Worm (Caenorhabditis elegans): ENCODE data around the gene sox-4.

The sox-4 gene

ce11 chrX:3467004-3467761 lies 41.6 kb downstream of the sox-4 start:
- no peak for TF ChIP-seq cog-1 (tag; optimal IDR thresholded peaks at IDR 0.05)
- TF ChIP-seq ztf-23 (GFP tag; IDR thresholded peaks at IDR 0.05): 0 out of 2 replicates have a peak, but pooled peaks have one; percentile 35
- TF ChIP-seq T22C8.4 (GFP tag; IDR thresholded peaks at IDR 0.05): peak; percentile 62; the same call in 1 of the 2 replicates
- peak; percentile 36; the same call in 1 of the 2 replicates for TF ChIP-seq flt-1 (GFP tag; IDR thresholded peaks at IDR 0.05)

DNA sequence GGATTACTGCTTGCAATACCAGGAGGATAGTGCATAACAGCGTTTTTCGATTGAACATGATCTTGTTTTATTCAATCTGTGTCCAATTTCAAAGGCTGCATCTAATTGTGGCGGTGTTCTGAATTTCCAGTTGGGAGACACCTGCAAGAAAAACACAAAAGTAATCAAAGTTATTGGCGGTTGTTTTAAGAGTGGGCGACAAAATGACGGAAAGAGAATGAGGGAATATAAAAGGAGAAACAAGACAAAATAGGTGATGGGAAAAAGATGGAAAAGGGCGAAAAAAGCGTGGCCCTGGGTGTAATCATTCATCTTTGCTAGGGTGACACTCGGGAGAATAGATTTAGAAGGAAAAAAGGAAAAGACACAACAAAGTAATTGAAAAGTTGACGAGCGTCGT lies 43.0 kb downstream of the sox-4 start, which contains the start of the genes ZK377.15 and sax-3:
ZK377.15 (minus strand) TSS at position 101 of the 400 bp plus-strand sequence.
sax-3 (minus strand) TSS at position 143 of the 400 bp plus-strand sequence.
- no peak for TF ChIP-seq ref-1 (GFP tag; conservative IDR thresholded peaks at IDR 0.05)
- TF ChIP-seq flt-1 (GFP tag; IDR thresholded peaks at IDR 0.05): no peak
- no peak for TF ChIP-seq ztf-29 (GFP tag; IDR thresholded peaks at IDR 0.05)
- no peak for TF ChIP-seq med-1 (GFP tag; optimal IDR thresholded peaks at IDR 0.05; ENCODE audit: insufficient read depth)
- no peak for TF ChIP-seq T22C8.4 (GFP tag; IDR thresholded peaks at IDR 0.05)
- TF ChIP-seq cog-1 (tag; optimal IDR thresholded peaks at IDR 0.05): no peak
- TF ChIP-seq ztf-23 (GFP tag; IDR thresholded peaks at IDR 0.05): no peak
- TF ChIP-seq tab-1 (GFP tag; IDR thresholded peaks at IDR 0.05): no peak

DNA sequence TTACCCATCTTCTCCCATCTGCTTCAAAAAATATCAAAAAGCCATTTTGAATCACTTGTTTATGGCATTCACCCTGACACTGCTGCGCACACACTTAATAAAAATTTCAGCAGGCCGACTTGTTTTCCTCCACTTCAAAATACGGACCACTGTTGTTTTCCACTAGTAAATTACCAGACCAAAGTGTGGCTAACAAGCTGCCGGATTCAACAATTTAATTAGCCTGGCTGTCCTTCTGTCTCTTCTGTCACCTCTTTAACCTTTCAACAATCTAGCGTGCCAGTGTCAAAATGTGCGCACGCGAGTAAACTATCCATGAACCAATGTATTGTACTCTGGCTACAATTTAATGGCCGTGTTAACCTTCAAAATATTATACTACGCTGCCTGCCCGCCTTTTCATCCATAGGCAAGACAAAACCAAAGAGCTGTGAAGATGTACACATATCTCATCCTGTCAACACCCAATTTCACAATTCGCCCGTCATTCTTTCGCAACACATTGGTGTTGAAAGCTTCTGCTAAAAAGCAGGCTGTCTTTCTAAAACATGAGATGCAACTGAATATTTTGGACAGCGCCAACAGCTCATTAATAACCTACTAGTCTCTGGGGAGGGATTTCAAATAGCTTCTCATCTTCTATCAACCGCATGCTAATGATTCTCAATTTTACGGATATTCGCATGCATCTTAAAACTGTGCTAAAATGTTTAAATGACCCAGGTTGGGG lies 44.3 kb downstream of the sox-4 start:
- no peak for TF ChIP-seq med-1 (GFP tag; optimal IDR thresholded peaks at IDR 0.05; ENCODE audit: insufficient read depth)
- TF ChIP-seq T22C8.4 (GFP tag; IDR thresholded peaks at IDR 0.05): no peak
- no peak for TF ChIP-seq klf-2 (GFP tag; conservative IDR thresholded peaks at IDR 0.05)
- TF ChIP-seq ref-1 (GFP tag; conservative IDR thresholded peaks at IDR 0.05): no peak
- TF ChIP-seq ztf-23 (GFP tag; IDR thresholded peaks at IDR 0.05): no peak
- no peak for TF ChIP-seq ztf-29 (GFP tag; IDR thresholded peaks at IDR 0.05)
- no peak for TF ChIP-seq tab-1 (GFP tag; IDR thresholded peaks at IDR 0.05)
- TF ChIP-seq cog-1 (tag; optimal IDR thresholded peaks at IDR 0.05): no peak
- no peak for TF ChIP-seq flt-1 (GFP tag; IDR thresholded peaks at IDR 0.05)

DNA sequence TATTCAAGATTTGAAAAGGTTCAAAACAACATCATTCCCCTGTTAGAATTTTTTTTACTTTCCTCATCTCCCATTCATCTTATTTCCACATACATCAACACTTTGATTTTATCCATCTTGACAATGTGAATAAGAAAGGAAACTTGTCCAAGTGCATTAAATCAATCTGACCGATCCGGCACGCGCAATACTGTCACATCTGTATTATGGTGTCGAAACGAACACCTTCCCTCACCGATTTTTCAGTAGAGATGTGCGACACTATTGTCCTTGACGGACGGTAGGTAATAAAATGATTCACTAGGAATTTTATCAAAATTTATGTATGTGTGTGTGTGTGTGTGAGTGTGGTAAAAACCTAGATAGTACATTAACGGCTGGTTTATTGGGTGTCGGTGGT lies 44.9 kb downstream of the sox-4 start:
- TF ChIP-seq ztf-29 (GFP tag; IDR thresholded peaks at IDR 0.05) (no peak), ztf-23 (GFP tag; IDR thresholded peaks at IDR 0.05) (no peak), med-1 (GFP tag; optimal IDR thresholded peaks at IDR 0.05; ENCODE audit: insufficient read depth) (no peak), T22C8.4 (GFP tag; IDR thresholded peaks at IDR 0.05) (no peak), cog-1 (tag; optimal IDR thresholded peaks at IDR 0.05) (no peak), ref-1 (GFP tag; conservative IDR thresholded peaks at IDR 0.05) (no peak), flt-1 (GFP tag; IDR thresholded peaks at IDR 0.05) (no peak)

ce11 chrX:3462086-3462485 lies 46.7 kb downstream of the sox-4 start:
- no peak for TF ChIP-seq flt-1 (GFP tag; IDR thresholded peaks at IDR 0.05)

ce11 chrX:3455561-3455960 lies 53.2 kb downstream of the sox-4 start:
- no peak for TF ChIP-seq med-1 (GFP tag; optimal IDR thresholded peaks at IDR 0.05; ENCODE audit: insufficient read depth)
- TF ChIP-seq ref-1 (GFP tag; conservative IDR thresholded peaks at IDR 0.05): no peak
- no peak for TF ChIP-seq ztf-23 (GFP tag; IDR thresholded peaks at IDR 0.05)
- TF ChIP-seq T22C8.4 (GFP tag; IDR thresholded peaks at IDR 0.05): no peak
- TF ChIP-seq klf-2 (GFP tag; conservative IDR thresholded peaks at IDR 0.05): no peak

Measured in whole organism, midembryonic.